Fruit fly (Drosophila melanogaster) whole organism, embryonic: Measurements from ENCODE around the gene CtBP.

Experiments used
- BEAF-32 ChIP-seq: fragments of 200-800 bp; sonication (Bioruptor generic); optimal IDR thresholded peaks from 3 replicates; lab custom pipeline; 2017; ENCODE audit warnings: missing biosample characterization, missing genetic modification characterization, mild to moderate bottlenecking, moderate library complexity, missing genetic modification reagents
- C15 ChIP-seq: fragments of 200-800 bp; sonication (Bioruptor generic); IDR thresholded peaks from 3 replicates; pipeline ENCODE4 v1.3.6; 2022; ENCODE audit warnings: missing biosample characterization, missing genetic modification characterization
- CG10462 ChIP-seq: fragments of 200-800 bp; sonication (Bioruptor generic); optimal IDR thresholded peaks from 2 replicates; lab custom pipeline; 2016; ENCODE audit warnings: missing biosample characterization, missing genetic modification characterization
- CG10979 ChIP-seq: fragments of 200-800 bp; sonication (Bioruptor generic); optimal IDR thresholded peaks from 2 replicates; lab custom pipeline; 2018; ENCODE audit warnings: missing biosample characterization, mild to moderate bottlenecking, missing genetic modification characterization, moderate library complexity
- CG13123 ChIP-seq: fragments of 200-800 bp; sonication (Bioruptor generic); optimal IDR thresholded peaks from 2 replicates; lab custom pipeline; 2016; ENCODE audit warnings: missing biosample characterization, missing genetic modification characterization
- CG13287 ChIP-seq: fragments of 200-800 bp; sonication (Bioruptor generic); IDR thresholded peaks from 2 replicates; pipeline ENCODE4 v1.3.6; 2022; ENCODE audit warnings: missing biosample characterization, missing genetic modification characterization; ENCODE audit not compliant: partially characterized antibody
- CG13624 ChIP-seq: fragments of 200-800 bp; sonication (Bioruptor generic); optimal IDR thresholded peaks from 2 replicates; lab custom pipeline; 2016; ENCODE audit warnings: missing biosample characterization, missing genetic modification characterization
- CG15011 ChIP-seq: fragments of 200-800 bp; sonication (Bioruptor generic); optimal IDR thresholded peaks from 3 replicates; lab custom pipeline; 2018; ENCODE audit warnings: missing biosample characterization, mild to moderate bottlenecking, missing genetic modification characterization
- CG15479 ChIP-seq: fragments of 200-800 bp; sonication (Bioruptor generic); optimal IDR thresholded peaks from 3 replicates; lab custom pipeline; 2019; ENCODE audit warnings: missing biosample characterization, mild to moderate bottlenecking, missing genetic modification characterization, moderate library complexity
- CG1602 ChIP-seq: fragments of 200-800 bp; sonication (Bioruptor generic); optimal IDR thresholded peaks from 3 replicates; lab custom pipeline; 2016; ENCODE audit warnings: missing biosample characterization, missing genetic modification characterization
- CG18011 ChIP-seq: fragments of 200-800 bp; sonication (Bioruptor generic); optimal IDR thresholded peaks from 2 replicates; lab custom pipeline; 2017; ENCODE audit warnings: missing biosample characterization, missing genetic modification characterization, mild to moderate bottlenecking, moderate library complexity, missing genotype
- CG31441 ChIP-seq: fragments of 200-800 bp; sonication (Bioruptor generic); IDR thresholded peaks from 2 replicates; pipeline ENCODE4 v1.3.6; 2022; ENCODE audit warnings: missing biosample characterization, missing genetic modification characterization
- CG3838 ChIP-seq: fragments of 200-800 bp; sonication (Bioruptor generic); optimal IDR thresholded peaks from 3 replicates; lab custom pipeline; 2016; ENCODE audit warnings: missing biosample characterization, missing genetic modification characterization
- CG4424 ChIP-seq: fragments of 200-800 bp; sonication (Bioruptor generic); optimal IDR thresholded peaks from 3 replicates; lab custom pipeline; 2016; ENCODE audit warnings: missing biosample characterization, missing genetic modification characterization
- CG6175 ChIP-seq: fragments of 200-800 bp; sonication (Bioruptor generic); IDR thresholded peaks from 3 replicates; pipeline ENCODE4 v1.3.6; 2022; ENCODE audit warnings: missing biosample characterization, missing genetic modification characterization
- CG6854 ChIP-seq: fragments of 200-800 bp; sonication (Bioruptor generic); optimal IDR thresholded peaks from 3 replicates; lab custom pipeline; 2017; ENCODE audit warnings: missing biosample characterization, mild to moderate bottlenecking, missing genetic modification characterization
- CG7372 ChIP-seq: fragments of 200-800 bp; sonication (Bioruptor generic); IDR thresholded peaks from 2 replicates; pipeline ENCODE4 v1.3.6; 2022; ENCODE audit warnings: missing biosample characterization, missing genetic modification characterization
- CG9817 ChIP-seq: fragments of 200-800 bp; sonication (Bioruptor generic); optimal IDR thresholded peaks from 2 replicates; lab custom pipeline; 2018; ENCODE audit warnings: missing biosample characterization, mild to moderate bottlenecking, missing genetic modification characterization, moderate library complexity
- Drgx ChIP-seq: fragments of 200-800 bp; sonication (Bioruptor generic); IDR thresholded peaks from 2 replicates; pipeline ENCODE4 v1.3.6; 2022; ENCODE audit warnings: missing biosample characterization, missing genetic modification characterization
- E2f2 ChIP-seq: fragments of 200-800 bp; sonication (Bioruptor generic); IDR thresholded peaks from 2 replicates; pipeline ENCODE4 v1.3.6; 2022; ENCODE audit warnings: missing biosample characterization, missing genetic modification characterization
- HLH54F ChIP-seq: fragments of 200-800 bp; sonication (Bioruptor generic); optimal IDR thresholded peaks from 3 replicates; lab custom pipeline; 2016; ENCODE audit warnings: missing biosample characterization, missing genetic modification characterization
- HmgD ChIP-seq: fragments of 200-800 bp; sonication (Bioruptor generic); optimal IDR thresholded peaks from 3 replicates; lab custom pipeline; 2016; ENCODE audit warnings: missing biosample characterization, missing genetic modification characterization
- NK7.1 ChIP-seq: fragments of 200-800 bp; sonication (Bioruptor generic); optimal IDR thresholded peaks from 3 replicates; lab custom pipeline; 2016; ENCODE audit warnings: missing biosample characterization, missing genetic modification characterization
- Oaz ChIP-seq: fragments of 200-800 bp; sonication (Bioruptor generic); IDR thresholded peaks from 2 replicates; pipeline ENCODE4 v1.3.6; 2022; ENCODE audit warnings: missing biosample characterization, missing genetic modification characterization
- Rfx ChIP-seq: fragments of 200-800 bp; sonication (Bioruptor generic); IDR thresholded peaks from 2 replicates; pipeline ENCODE4 v1.3.6; 2022; ENCODE audit warnings: missing biosample characterization, missing genetic modification characterization
- Sry-β ChIP-seq: fragments of 200-800 bp; sonication (Bioruptor generic); optimal IDR thresholded peaks from 2 replicates; lab custom pipeline; 2018; ENCODE audit warnings: missing biosample characterization, mild to moderate bottlenecking, missing genetic modification characterization, moderate library complexity
- Usf ChIP-seq: fragments of 200-800 bp; sonication (Bioruptor generic); optimal IDR thresholded peaks from 2 replicates; lab custom pipeline; 2017; ENCODE audit warnings: missing genotype, missing biosample characterization, missing genetic modification characterization
- ac ChIP-seq: fragments of 200-800 bp; sonication (Bioruptor generic); optimal IDR thresholded peaks from 3 replicates; lab custom pipeline; 2017; ENCODE audit warnings: missing biosample characterization, mild to moderate bottlenecking, missing genetic modification characterization
- caup ChIP-seq: fragments of 200-800 bp; sonication (Bioruptor generic); optimal IDR thresholded peaks from 3 replicates; lab custom pipeline; 2017; ENCODE audit warnings: missing biosample characterization, mild to moderate bottlenecking, missing genetic modification characterization, moderate library complexity; ENCODE audit not compliant: severe bottlenecking
- chinmo ChIP-seq: fragments of 200-800 bp; sonication (Bioruptor generic); IDR thresholded peaks from 4 replicates; pipeline ENCODE4 v1.3.6; 2022; ENCODE audit warnings: missing biosample characterization, missing genetic modification characterization; ENCODE audit not compliant: partially characterized antibody
- exex ChIP-seq: fragments of 200-800 bp; sonication (Bioruptor generic); optimal IDR thresholded peaks from 4 replicates; lab custom pipeline; 2018; ENCODE audit warnings: missing biosample characterization, mild to moderate bottlenecking, missing genetic modification characterization, moderate library complexity
- gem ChIP-seq: fragments of 200-800 bp; sonication (Bioruptor generic); optimal IDR thresholded peaks from 2 replicates; lab custom pipeline; 2019; ENCODE audit warnings: missing biosample characterization, mild to moderate bottlenecking, missing genetic modification characterization, moderate library complexity
- gfzf ChIP-seq: fragments of 200-800 bp; sonication (Bioruptor generic); optimal IDR thresholded peaks from 2 replicates; lab custom pipeline; 2016; ENCODE audit warnings: missing biosample characterization, mild to moderate bottlenecking, missing genetic modification characterization, moderate library complexity
- grau ChIP-seq: fragments of 200-800 bp; optimal IDR thresholded peaks from 3 replicates; lab custom pipeline; 2019; ENCODE audit warnings: missing biosample characterization, mild to moderate bottlenecking, missing genetic modification characterization, moderate library complexity
- hbn ChIP-seq: fragments of 200-800 bp; sonication (Bioruptor generic); IDR thresholded peaks from 2 replicates; pipeline ENCODE4 v1.3.6; 2022; ENCODE audit warnings: missing biosample characterization, missing genetic modification characterization; ENCODE audit not compliant: partially characterized antibody
- ind ChIP-seq: fragments of 200-800 bp; sonication (Bioruptor generic); optimal IDR thresholded peaks from 3 replicates; lab custom pipeline; 2016; ENCODE audit warnings: missing biosample characterization, missing genetic modification characterization
- kay ChIP-seq: fragments of 200-800 bp; sonication (Bioruptor generic); optimal IDR thresholded peaks from 2 replicates; lab custom pipeline; 2016; ENCODE audit warnings: missing biosample characterization, missing genetic modification characterization
- kni ChIP-seq: fragments of 200-800 bp; sonication (Bioruptor generic); optimal IDR thresholded peaks from 3 replicates; lab custom pipeline; 2017; ENCODE audit warnings: mild to moderate bottlenecking, missing biosample characterization, missing genetic modification reagents, missing genetic modification characterization
- lilli ChIP-seq: fragments of 200-800 bp; sonication (Bioruptor generic); optimal IDR thresholded peaks from 3 replicates; lab custom pipeline; 2016; ENCODE audit warnings: missing biosample characterization, missing genetic modification characterization
- oc ChIP-seq: fragments of 200-800 bp; sonication (Bioruptor generic); optimal IDR thresholded peaks from 2 replicates; lab custom pipeline; 2018; ENCODE audit warnings: missing biosample characterization, mild to moderate bottlenecking, missing genetic modification characterization, moderate library complexity
- org-1 ChIP-seq: fragments of 200-800 bp; sonication (Bioruptor generic); optimal IDR thresholded peaks from 2 replicates; lab custom pipeline; 2017; ENCODE audit warnings: missing biosample characterization, missing genetic modification characterization
- pb ChIP-seq: fragments of 200-800 bp; sonication (Bioruptor generic); optimal IDR thresholded peaks from 3 replicates; lab custom pipeline; 2016; ENCODE audit warnings: missing biosample characterization, missing genetic modification characterization
- repo ChIP-seq: fragments of 200-800 bp; sonication (Bioruptor generic); optimal IDR thresholded peaks from 2 replicates; lab custom pipeline; 2016; ENCODE audit warnings: missing biosample characterization, missing genetic modification characterization
- sc ChIP-seq, 3 experiments: fragments of >200 bp in 2 of 3; fragments of 200-800 bp in 1 of 3; sonication (Bioruptor generic) in 1 of 3; optimal IDR thresholded peaks; 2 replicates in 2 of 3; 3 replicates in 1 of 3; lab custom pipeline; 2017; ENCODE audit warnings: mild to moderate bottlenecking in 1 of 3, missing biosample characterization in 1 of 3, missing genetic modification characterization in 1 of 3, missing genetic modification reagents in 1 of 3
- tll ChIP-seq, 2 experiments: fragments of 200-800 bp in 1 of 2; fragments of >200 bp in 1 of 2; sonication (Bioruptor generic) in 1 of 2; optimal IDR thresholded peaks; 2 replicates each; lab custom pipeline; 2017 to 2019; ENCODE audit warnings: missing biosample characterization in 2 of 2, missing genetic modification characterization in 2 of 2, mild to moderate bottlenecking in 1 of 2, moderate library complexity in 1 of 2

Gene CtBP

DNA sequence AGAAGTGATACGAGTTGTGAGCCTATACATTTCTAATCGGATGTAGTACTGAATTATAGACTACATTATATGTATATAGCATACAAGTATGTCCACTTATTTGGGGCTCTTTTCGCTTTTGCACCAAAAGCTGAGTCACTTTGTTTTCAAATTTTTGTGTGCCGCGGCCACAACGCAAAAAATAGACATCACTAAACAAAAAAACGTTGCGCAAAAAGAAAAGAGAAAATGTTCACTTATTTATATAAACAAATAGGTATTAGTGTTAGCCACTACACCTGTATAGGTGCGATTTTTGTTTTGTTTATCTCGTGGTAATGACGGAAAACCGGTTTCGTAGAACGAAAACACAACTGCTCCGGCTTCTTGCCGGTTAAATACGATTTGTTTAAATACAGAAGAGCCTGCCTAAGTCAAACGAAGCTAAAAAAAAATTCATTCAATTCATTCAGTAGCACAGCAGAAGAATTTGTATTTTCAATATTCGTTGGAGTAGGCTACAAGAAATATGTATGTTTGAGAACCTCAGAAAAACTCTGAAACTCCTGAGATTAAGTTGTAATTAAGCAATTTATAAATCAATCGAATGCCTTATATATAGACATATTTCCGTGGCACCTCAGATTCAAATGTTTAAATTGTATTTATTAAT is 28.3 kb upstream of the CtBP start (continued):
- TF ChIP-seq CG13287 (GFP tag; lab: Robert Waterston, UW) (peak; percentile 5; the same call in 1 of the 2 replicates), CG3838 (no peak), kay (GFP tag; lab: Kevin White, UChicago) (no peak), gfzf (GFP tag; lab: Kevin White, UChicago) (no peak), CG10979 (tag; lab: Kevin White, UChicago) (no peak), NK7.1 (GFP tag; lab: Kevin White, UChicago) (no peak), Rfx (GFP tag; lab: Robert Waterston, UW) (peak; percentile 49), CG10462 (GFP tag; lab: Kevin White, UChicago) (no peak), CG4424 (GFP tag; lab: Kevin White, UChicago) (no peak), caup (GFP tag; lab: Kevin White, UChicago) (no peak), gem (tag; lab: Kevin White, UChicago) (peak; percentile 30), CG15011 (GFP tag; lab: Kevin White, UChicago) (no peak), Usf (GFP tag; lab: Kevin White, UChicago) (no peak), HmgD (no peak), Sry-β (GFP tag; lab: Kevin White, UChicago) (no peak), CG1602 (GFP tag; lab: Kevin White, UChicago) (no peak), exex (tag; lab: Kevin White, UChicago) (peak; percentile 37), hbn (GFP tag; lab: Robert Waterston, UW) (no peak), E2f2 (GFP tag; lab: Robert Waterston, UW) (no peak), oc (tag; lab: Kevin White, UChicago) (no peak), Drgx (GFP tag; lab: Robert Waterston, UW) (peak; percentile 28; the same call in 1 of the 2 replicates), chinmo (GFP tag; lab: Robert Waterston, UW) (peak; percentile 51; the same call in 1 of the 4 replicates), lilli (GFP tag; lab: Kevin White, UChicago) (peak; percentile 10), pb (no peak), ind (GFP tag; lab: Kevin White, UChicago) (no peak), C15 (GFP tag; lab: Robert Waterston, UW) (no peak), CG7372 (GFP tag; lab: Robert Waterston, UW) (no peak), CG6854 (GFP tag; lab: Kevin White, UChicago) (no peak), repo (GFP tag; lab: Kevin White, UChicago) (no peak), tll (GFP tag; optimal IDR thresholded peaks at IDR 0.05; lab: Kevin White, UChicago) (no peak), CG13624 (GFP tag; lab: Kevin White, UChicago) (peak; percentile 39), sc (optimal IDR thresholded peaks at IDR 0.05; lab: Kevin White, UChicago) (no peak), sc (GFP tag; optimal IDR thresholded peaks at IDR 0.05; lab: Kevin White, UChicago) (no peak), org-1 (GFP tag; lab: Kevin White, UChicago) (no peak), BEAF-32 (GFP tag; lab: Kevin White, UChicago) (no peak), kni (GFP tag; lab: Kevin White, UChicago) (peak; percentile 4), CG13123 (GFP tag; lab: Kevin White, UChicago) (no peak), CG9817 (no peak), Oaz (GFP tag; lab: Robert Waterston, UW) (no peak), HLH54F (GFP tag; lab: Kevin White, UChicago) (no peak), grau (peak; percentile 96), CG18011 (GFP tag; lab: Kevin White, UChicago) (no peak), CG31441 (no peak), CG6175 (GFP tag; lab: Robert Waterston, UW) (no peak), ac (no peak), CG15479 (GFP tag; lab: Kevin White, UChicago) (no peak)
